Fruit fly (Drosophila melanogaster): ENCODE results near the gene CG34250.

The CG34250 gene

dm6 chr3L:17458856-17459518 lies 17.0 kb upstream of the CG34250 start (continued):
- peak; percentile 37 for TF ChIP-seq Fer1 (GFP tag; optimal IDR thresholded peaks at IDR 0.05)
- peak; percentile 45; the same call in 1 of the 2 replicates for TF ChIP-seq CG14441 (GFP tag; IDR thresholded peaks at IDR 0.05)
- TF ChIP-seq CG7987 (GFP tag; optimal IDR thresholded peaks at IDR 0.05), result no peak
- no peak for TF ChIP-seq fd102C (GFP tag; optimal IDR thresholded peaks at IDR 0.05)
- no peak for TF ChIP-seq gcm (GFP tag; optimal IDR thresholded peaks at IDR 0.05)
- TF ChIP-seq caup (GFP tag; optimal IDR thresholded peaks at IDR 0.05; ENCODE audit: severe bottlenecking), result peak; percentile 0
- TF ChIP-seq tin (GFP tag; optimal IDR thresholded peaks at IDR 0.05), result peak; percentile 3
- TF ChIP-seq row (GFP tag; IDR thresholded peaks at IDR 0.05), result peak; percentile 68
- peak; percentile 3 for TF ChIP-seq CG13424 (tag; optimal IDR thresholded peaks at IDR 0.05)
- TF ChIP-seq trem (tag; optimal IDR thresholded peaks at IDR 0.05), result peak; percentile 16
- peak; percentile 6 for TF ChIP-seq Fer3 (tag; optimal IDR thresholded peaks at IDR 0.05)
- no peak for TF ChIP-seq CG2202 (tag; optimal IDR thresholded peaks at IDR 0.05)
- TF ChIP-seq sisA (GFP tag; IDR thresholded peaks at IDR 0.05), result peak; percentile 54; the same call in 1 of the 2 replicates
- TF ChIP-seq CG16863 (GFP tag; optimal IDR thresholded peaks at IDR 0.05), result no peak
- no peak for TF ChIP-seq C15 (GFP tag; IDR thresholded peaks at IDR 0.05)
- TF ChIP-seq CG6854 (GFP tag; optimal IDR thresholded peaks at IDR 0.05), result no peak
- TF ChIP-seq gce (GFP tag; IDR thresholded peaks at IDR 0.05), result 0 out of 3 replicates have a peak, but pooled peaks have one; percentile 7
- peak; percentile 3 for TF ChIP-seq CG16815 (GFP tag; optimal IDR thresholded peaks at IDR 0.05)
- peak; percentile 20 for TF ChIP-seq phol (tag; optimal IDR thresholded peaks at IDR 0.05)
- TF ChIP-seq CG10147 (GFP tag; optimal IDR thresholded peaks at IDR 0.05), result peak; percentile 6
- no peak for TF ChIP-seq hbn (GFP tag; IDR thresholded peaks at IDR 0.05; ENCODE audit: partially characterized antibody)
- TF ChIP-seq pros (GFP tag; optimal IDR thresholded peaks at IDR 0.05), result peak; percentile 78
- TF ChIP-seq CG8388 (GFP tag; optimal IDR thresholded peaks at IDR 0.05), result peak; percentile 17
- peak; percentile 46 for TF ChIP-seq Xbp1 (GFP tag; optimal IDR thresholded peaks at IDR 0.05)

- TF ChIP-seq gcm (GFP tag; optimal IDR thresholded peaks at IDR 0.05) (no peak), CG13624 (GFP tag; optimal IDR thresholded peaks at IDR 0.05) (no peak), CG11560 (tag; IDR thresholded peaks at IDR 0.05) (no peak), p53 (GFP tag; optimal IDR thresholded peaks at IDR 0.05) (no peak), chn (GFP tag; optimal IDR thresholded peaks at IDR 0.05) (no peak), Camta (GFP tag; optimal IDR thresholded peaks at IDR 0.05) (no peak), GATAe (GFP tag; conservative IDR thresholded peaks at IDR 0.05) (no peak), Sox102F (GFP tag; optimal IDR thresholded peaks at IDR 0.05) (no peak), zfh1 (GFP tag; IDR thresholded peaks at IDR 0.05) (peak; percentile 37; the same call in 1 of the 3 replicates), pan (optimal IDR thresholded peaks at IDR 0.05) (no peak), pan (GFP tag; optimal IDR thresholded peaks at IDR 0.05 in 1 of 2, IDR thresholded peaks at IDR 0.05 in 1 of 2) (peak in 1 of 2 experiments; percentile 43), pnt (GFP tag; optimal IDR thresholded peaks at IDR 0.05) (no peak), slp2 (GFP tag; optimal IDR thresholded peaks at IDR 0.05) (no peak), Spps (tag; optimal IDR thresholded peaks at IDR 0.05) (no peak), Scr (GFP tag; IDR thresholded peaks at IDR 0.05; ENCODE audit: partially characterized antibody) (no peak), prd (optimal IDR thresholded peaks at IDR 0.05) (no peak), prd (GFP tag; IDR thresholded peaks at IDR 0.05) (peak; percentile 61; the same call in 1 of the 3 replicates), HmgZ (tag; optimal IDR thresholded peaks at IDR 0.05) (no peak), NC2α (GFP tag; optimal IDR thresholded peaks at IDR 0.05) (no peak), CG15601 (tag; optimal IDR thresholded peaks at IDR 0.05) (no peak), Awh (GFP tag; IDR thresholded peaks at IDR 0.05) (no peak), Meics (GFP tag; optimal IDR thresholded peaks at IDR 0.05) (no peak), sug (tag; optimal IDR thresholded peaks at IDR 0.05) (no peak), CG7786 (GFP tag; optimal IDR thresholded peaks at IDR 0.05) (no peak), CG8478 (optimal IDR thresholded peaks at IDR 0.05) (no peak), CG17568 (GFP tag; optimal IDR thresholded peaks at IDR 0.05) (no peak), Ptx1 (GFP tag; IDR thresholded peaks at IDR 0.05) (peak; percentile 57; the same call in 1 of the 2 replicates)
Measured at dm6 chr3L:17461369-17462012, 14.5 kb upstream of the CG34250 start.
